Worm (Caenorhabditis elegans): Measurements from ENCODE around the gene fbxb-107.
A peak's percentile ranks its signal among the peaks of the same experiment; 100 is the strongest.

Gene fbxb-107

DNA sequence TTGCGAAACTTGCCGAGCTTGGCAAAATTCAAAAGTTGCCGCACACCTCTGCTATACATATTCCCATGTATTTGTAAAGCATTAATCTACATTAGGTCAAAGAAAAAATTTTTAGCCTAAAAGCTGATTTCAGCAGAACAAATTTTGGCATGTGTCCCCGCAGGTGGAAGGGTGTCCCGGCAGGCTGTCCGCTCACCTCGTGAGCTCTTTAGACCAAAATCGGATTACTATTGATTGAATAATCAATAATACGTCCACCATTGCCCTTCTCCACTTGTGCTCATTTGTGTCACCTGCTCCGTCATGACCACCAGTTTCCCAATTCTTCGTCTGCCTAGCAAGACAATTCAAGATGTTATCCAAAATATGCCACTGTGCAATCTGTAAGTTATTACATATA is at the start of gene fbxb-107:
Gene fbxb-107 (plus strand): TSS at position 297 of the 400 bp plus-strand sequence.
- TF ChIP-seq pqm-1 (tag; optimal IDR thresholded peaks at IDR 0.05) (no peak), lin-29 (GFP tag; IDR thresholded peaks at IDR 0.05) (no peak), rbr-2 (tag; optimal IDR thresholded peaks at IDR 0.05) (no peak), aly-2 (tag; optimal IDR thresholded peaks at IDR 0.05) (no peak), duxl-1 (tag; optimal IDR thresholded peaks at IDR 0.05; ENCODE audit: poor library complexity) (no peak)

DNA sequence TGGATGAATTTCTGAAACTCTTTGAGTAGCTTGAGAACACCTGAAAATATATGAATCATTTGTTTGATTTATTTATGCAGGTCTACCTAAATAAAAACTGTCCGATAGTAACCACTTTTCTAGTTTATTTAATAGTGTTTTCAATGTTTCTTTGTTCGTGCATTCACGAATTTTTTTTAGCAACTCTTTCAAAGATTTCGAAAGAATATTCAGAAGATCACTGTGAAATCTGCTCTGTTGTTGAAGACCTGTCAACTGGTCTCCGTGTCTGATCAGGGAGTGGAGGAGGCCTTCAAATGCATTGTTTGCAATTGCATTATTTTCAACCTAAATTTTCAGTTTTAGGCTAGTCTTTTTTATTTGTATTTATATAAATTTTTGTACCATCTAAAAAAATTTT is 48.6 kb upstream of the fbxb-107 start, which contains the start of gene T05A8.1:
Gene T05A8.1 (minus strand): TSS at position 101 of the 400 bp plus-strand sequence.
- TF ChIP-seq lsy-2 (tag; optimal IDR thresholded peaks at IDR 0.05) (no peak), Y48G9A.11 (GFP tag; IDR thresholded peaks at IDR 0.05) (no peak), hif-1 (tag; optimal IDR thresholded peaks at IDR 0.05) (no peak), dmd-8 (GFP tag; IDR thresholded peaks at IDR 0.05) (no peak)

DNA sequence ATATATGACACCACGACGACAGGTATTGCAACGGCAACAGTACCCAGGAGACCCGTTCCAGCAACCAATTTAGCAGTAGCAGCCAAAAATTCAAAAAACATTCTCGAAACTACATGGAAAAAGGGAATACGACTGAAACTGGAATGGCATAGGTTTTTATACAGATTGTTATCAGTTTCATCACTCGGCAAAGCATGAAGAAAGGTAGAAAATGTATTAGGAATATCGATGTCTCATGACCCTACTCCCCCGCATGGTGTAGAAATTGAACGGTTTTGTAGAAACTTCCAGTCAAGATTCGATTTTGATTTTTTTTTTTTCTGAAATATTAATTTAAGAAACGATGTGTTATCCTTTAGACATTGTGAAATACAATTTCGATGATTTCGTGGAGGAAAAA is 47.7 kb upstream of the fbxb-107 start, which contains the start of gene T05A8.2:
Gene T05A8.2 (minus strand): TSS at position 101 of the 400 bp plus-strand sequence.
- TF ChIP-seq mes-2 (tag; optimal IDR thresholded peaks at IDR 0.05; ENCODE audit: poor library complexity, severe bottlenecking) (no peak), unc-62 (GFP tag; optimal IDR thresholded peaks at IDR 0.05 in 1 of 2) (peak in 1 of 2 experiments; percentile 35), unc-62 (tag; optimal IDR thresholded peaks at IDR 0.05) (no peak)

DNA sequence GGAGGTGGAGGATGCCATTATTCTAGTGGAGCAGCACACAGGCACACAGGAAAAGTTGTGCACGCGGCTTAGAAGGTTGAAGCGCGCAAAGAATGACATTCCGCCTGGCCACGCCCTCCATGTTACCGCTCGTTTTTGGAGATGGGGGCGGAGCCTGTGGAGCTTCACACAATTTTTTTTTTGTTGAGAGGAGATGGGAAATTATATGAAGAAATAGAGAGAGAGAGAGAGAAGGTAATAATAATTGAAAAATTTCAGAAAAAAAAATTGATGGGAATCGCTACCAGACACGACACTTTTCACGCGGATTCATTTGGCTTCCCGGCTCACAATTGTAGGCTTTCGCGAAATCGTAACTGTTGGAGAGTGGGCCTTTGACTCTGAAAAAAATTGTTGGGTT is 41.2 kb upstream of the fbxb-107 start, which contains the start of gene T05A8.3:
Gene T05A8.3 (minus strand): TSS at position 101 of the 400 bp plus-strand sequence.
- no peak for TF ChIP-seq lin-13 (GFP tag; optimal IDR thresholded peaks at IDR 0.05)
- no peak for TF ChIP-seq madf-9 (GFP tag; conservative IDR thresholded peaks at IDR 0.05)
- TF ChIP-seq set-16 (GFP tag; IDR thresholded peaks at IDR 0.05): 0 out of 2 replicates have a peak, but pooled peaks have one; percentile 1
- TF ChIP-seq daf-8 (GFP tag; IDR thresholded peaks at IDR 0.05): no peak
- no peak for TF ChIP-seq T26A8.4 (GFP tag; IDR thresholded peaks at IDR 0.05)
- TF ChIP-seq aha-1 (tag): peak; percentile 12
- TF ChIP-seq hmg-1.1 (GFP tag; IDR thresholded peaks at IDR 0.05): no peak
- TF ChIP-seq php-3 (GFP tag; IDR thresholded peaks at IDR 0.05): no peak

DNA sequence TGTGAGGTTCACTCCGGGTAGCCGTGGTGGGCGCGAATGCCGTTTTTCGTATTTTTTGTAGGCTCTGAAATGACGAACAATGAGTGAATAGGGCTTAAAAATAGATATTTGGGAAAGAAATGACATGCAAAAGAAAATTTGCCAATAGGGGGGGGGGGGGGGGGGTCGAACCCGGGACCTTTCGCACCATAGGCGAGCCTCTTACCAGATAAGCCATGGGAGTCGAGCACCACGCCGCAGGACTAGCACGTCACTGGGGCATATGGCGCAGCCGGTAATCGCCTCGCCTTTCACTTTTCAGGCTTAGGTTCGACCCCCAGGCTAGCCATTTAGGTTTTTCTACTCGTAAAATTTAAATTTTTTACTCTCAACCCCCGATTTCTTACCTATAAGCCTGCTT is 39.4 kb upstream of the fbxb-107 start:
- peak in 1 of 2 experiments; percentile 28 for TF ChIP-seq unc-62 (GFP tag; optimal IDR thresholded peaks at IDR 0.05 in 1 of 2)
- no peak for TF ChIP-seq unc-62 (tag; optimal IDR thresholded peaks at IDR 0.05)
- no peak for TF ChIP-seq lin-29 (GFP tag; IDR thresholded peaks at IDR 0.05)
- peak; percentile 87 for TF ChIP-seq set-16 (GFP tag; IDR thresholded peaks at IDR 0.05)
- TF ChIP-seq mxl-3 (GFP tag; optimal IDR thresholded peaks at IDR 0.05): no peak
- 0 out of 2 replicates have a peak, but pooled peaks have one; percentile 22 for TF ChIP-seq snpc-1.2 (GFP tag; IDR thresholded peaks at IDR 0.05)
- TF ChIP-seq spr-3 (GFP tag; optimal IDR thresholded peaks at IDR 0.05): no peak
- no peak for TF ChIP-seq dmd-6 (GFP tag; IDR thresholded peaks at IDR 0.05)

DNA sequence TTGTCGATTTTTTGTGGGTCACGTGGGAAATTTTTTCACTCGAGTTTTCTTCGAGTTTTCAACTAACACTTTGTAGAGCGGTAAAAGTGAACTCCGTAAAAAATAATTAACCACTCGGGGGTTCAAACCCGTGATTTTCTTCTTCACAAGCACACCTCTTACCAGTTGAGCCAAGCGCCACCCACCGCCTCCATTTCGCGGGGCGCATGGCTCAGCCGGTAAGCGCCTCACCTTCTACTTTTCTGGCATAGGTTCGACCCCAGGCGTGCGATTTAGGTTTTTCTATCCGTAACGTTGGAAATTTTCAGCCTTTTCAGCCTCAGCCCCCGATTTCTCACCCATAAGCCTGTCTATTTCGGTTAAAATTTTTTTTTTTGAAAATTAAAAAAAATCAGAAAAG is 36.6 kb upstream of the fbxb-107 start:
- TF ChIP-seq snpc-1.2 (GFP tag; IDR thresholded peaks at IDR 0.05): no peak
- no peak for TF ChIP-seq nhr-76 (tag; optimal IDR thresholded peaks at IDR 0.05)
- no peak for TF ChIP-seq nhr-48 (tag; optimal IDR thresholded peaks at IDR 0.05)
- TF ChIP-seq snpc-4 (tag; optimal IDR thresholded peaks at IDR 0.05): no peak
- TF ChIP-seq daf-19 (GFP tag; conservative IDR thresholded peaks at IDR 0.05): no peak

DNA sequence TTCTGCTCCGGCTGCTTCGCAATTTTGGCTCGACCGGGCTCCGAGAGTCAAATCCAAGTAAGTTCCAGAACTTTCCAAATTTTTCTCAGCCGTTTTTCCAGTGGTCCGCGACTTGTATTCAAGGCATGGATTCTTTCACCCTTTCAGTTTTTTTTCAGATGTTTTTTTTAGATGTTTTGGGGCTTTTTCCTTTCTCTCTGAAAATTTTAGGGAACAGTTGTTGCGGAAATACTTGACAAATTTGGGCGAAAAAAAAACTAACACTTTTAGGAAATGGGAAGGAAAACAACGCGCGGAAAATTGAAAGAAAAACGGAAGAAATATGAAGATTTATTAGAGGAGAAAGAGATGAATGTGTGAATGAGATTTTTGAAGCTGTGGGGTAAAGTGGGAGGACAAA is 33.0 kb upstream of the fbxb-107 start, which contains the start of the genes T05A8.11 and nep-2:
Gene T05A8.11 (minus strand): TSS at position 101 of the 400 bp plus-strand sequence.
Gene nep-2 (minus strand): TSS at position 192 of the 400 bp plus-strand sequence.
- TF ChIP-seq daf-8 (GFP tag; IDR thresholded peaks at IDR 0.05) (no peak), lim-7 (GFP tag; IDR thresholded peaks at IDR 0.05) (no peak), set-16 (GFP tag; IDR thresholded peaks at IDR 0.05) (0 out of 2 replicates have a peak, but pooled peaks have one; percentile 2), duxl-1 (tag; optimal IDR thresholded peaks at IDR 0.05; ENCODE audit: poor library complexity) (no peak), lin-13 (GFP tag; optimal IDR thresholded peaks at IDR 0.05) (no peak)
